Fruit fly (Drosophila melanogaster) whole organism, embryonic: ENCODE measurements around the gene CG34057.
A peak's percentile ranks its signal among the peaks of the same experiment; 100 is the strongest.

Experiments used
- Antp ChIP-seq: fragments of 200-800 bp; sonication (Bioruptor generic); optimal IDR thresholded peaks from 3 replicates; lab custom pipeline; 2016; ENCODE audit warnings: missing biosample characterization, missing genetic modification characterization
- Atf-2 ChIP-seq: fragments of 200-800 bp; sonication (Bioruptor generic); optimal IDR thresholded peaks from 2 replicates; lab custom pipeline; 2016; ENCODE audit warnings: missing biosample characterization, missing genetic modification characterization
- BEAF-32 ChIP-seq: fragments of 200-800 bp; sonication (Bioruptor generic); optimal IDR thresholded peaks from 3 replicates; lab custom pipeline; 2017; ENCODE audit warnings: missing biosample characterization, missing genetic modification characterization, mild to moderate bottlenecking, moderate library complexity, missing genetic modification reagents
- Bgb ChIP-seq: fragments of 200-800 bp; sonication (Bioruptor generic); IDR thresholded peaks from 2 replicates; pipeline ENCODE4 v1.3.6; 2022; ENCODE audit warnings: missing biosample characterization, missing genetic modification characterization; ENCODE audit not compliant: partially characterized antibody
- CG10209 ChIP-seq: fragments of 200-800 bp; sonication (Bioruptor generic); optimal IDR thresholded peaks from 3 replicates; lab custom pipeline; 2017; ENCODE audit warnings: missing biosample characterization, mild to moderate bottlenecking, missing genetic modification characterization, missing genetic modification reagents
- CG10267 ChIP-seq: fragments of 200-800 bp; sonication (Bioruptor generic); optimal IDR thresholded peaks from 2 replicates; lab custom pipeline; 2018; ENCODE audit warnings: missing biosample characterization, mild to moderate bottlenecking, missing genetic modification characterization, moderate library complexity
- CG10979 ChIP-seq: fragments of 200-800 bp; sonication (Bioruptor generic); optimal IDR thresholded peaks from 2 replicates; lab custom pipeline; 2018; ENCODE audit warnings: missing biosample characterization, mild to moderate bottlenecking, missing genetic modification characterization, moderate library complexity
- CG12769 ChIP-seq: fragments of 200-800 bp; sonication (Bioruptor generic); optimal IDR thresholded peaks from 2 replicates; lab custom pipeline; 2019; ENCODE audit warnings: missing biosample characterization, mild to moderate bottlenecking, missing genetic modification characterization, moderate library complexity
- CG14050 ChIP-seq: fragments of 200-800 bp; sonication (Bioruptor generic); IDR thresholded peaks from 3 replicates; pipeline ENCODE4 v1.3.6; 2022; ENCODE audit warnings: missing biosample characterization, missing genetic modification characterization
- CG15696 ChIP-seq: fragments of 200-800 bp; sonication (Bioruptor generic); optimal IDR thresholded peaks from 2 replicates; lab custom pipeline; 2019; ENCODE audit warnings: missing biosample characterization, mild to moderate bottlenecking, missing genetic modification characterization, moderate library complexity
- CG16863 ChIP-seq: fragments of 200-800 bp; sonication (Bioruptor generic); optimal IDR thresholded peaks from 3 replicates; lab custom pipeline; 2016; ENCODE audit warnings: missing biosample characterization, missing genetic modification characterization
- CG17385 ChIP-seq: fragments of 200-800 bp; sonication (Bioruptor generic); optimal IDR thresholded peaks from 3 replicates; lab custom pipeline; 2018; ENCODE audit warnings: missing biosample characterization, mild to moderate bottlenecking, missing genetic modification characterization
- CG17802 ChIP-seq: fragments of 200-800 bp; sonication (Bioruptor generic); optimal IDR thresholded peaks from 2 replicates; lab custom pipeline; 2018; ENCODE audit warnings: missing biosample characterization, mild to moderate bottlenecking, missing genetic modification characterization, moderate library complexity
- CG18599 ChIP-seq: fragments of 200-800 bp; sonication (Bioruptor generic); optimal IDR thresholded peaks from 3 replicates; lab custom pipeline; 2017; ENCODE audit warnings: missing biosample characterization, missing genetic modification characterization, mild to moderate bottlenecking, moderate library complexity, missing genetic modification reagents
- CG2678 ChIP-seq: fragments of 200-800 bp; sonication (Bioruptor generic); optimal IDR thresholded peaks from 3 replicates; lab custom pipeline; 2019; ENCODE audit warnings: missing biosample characterization, mild to moderate bottlenecking, missing genetic modification characterization, moderate library complexity
- CG30403 ChIP-seq: fragments of 200-800 bp; sonication (Bioruptor generic); optimal IDR thresholded peaks from 3 replicates; lab custom pipeline; 2016; ENCODE audit warnings: missing biosample characterization, missing genetic modification characterization
- CG31224 ChIP-seq: fragments of 200-800 bp; sonication (Bioruptor generic); IDR thresholded peaks from 2 replicates; pipeline ENCODE4 v1.3.6; 2022; ENCODE audit warnings: missing biosample characterization, missing genetic modification characterization
- CG3163 ChIP-seq: fragments of 200-800 bp; sonication (Bioruptor generic); optimal IDR thresholded peaks from 3 replicates; lab custom pipeline; 2016; ENCODE audit warnings: missing biosample characterization, missing genetic modification characterization
- CG6765 ChIP-seq: fragments of 200-800 bp; sonication (Bioruptor generic); optimal IDR thresholded peaks from 3 replicates; lab custom pipeline; 2017; ENCODE audit warnings: missing biosample characterization, mild to moderate bottlenecking, missing genetic modification characterization
- CG7556 ChIP-seq: fragments of 200-800 bp; sonication (Bioruptor generic); optimal IDR thresholded peaks from 2 replicates; lab custom pipeline; 2017; ENCODE audit warnings: missing biosample characterization, mild to moderate bottlenecking, missing genetic modification characterization
- CG9437 ChIP-seq: fragments of 200-800 bp; sonication (Bioruptor generic); optimal IDR thresholded peaks from 2 replicates; lab custom pipeline; 2018; ENCODE audit warnings: missing biosample characterization, mild to moderate bottlenecking, missing genetic modification characterization
- CG9609 ChIP-seq: fragments of 200-800 bp; sonication (Bioruptor generic); optimal IDR thresholded peaks from 3 replicates; lab custom pipeline; 2016; ENCODE audit warnings: missing biosample characterization, missing genetic modification characterization
- CG9727 ChIP-seq: fragments of 200-800 bp; sonication (Bioruptor generic); optimal IDR thresholded peaks from 3 replicates; lab custom pipeline; 2017; ENCODE audit warnings: missing biosample characterization, mild to moderate bottlenecking, missing genetic modification characterization
- D ChIP-seq, 2 experiments: fragments of 200-800 bp in 1 of 2; fragments of >200 bp in 1 of 2; sonication (Bioruptor generic) in 1 of 2; optimal IDR thresholded peaks; 2 replicates in 1 of 2; 3 replicates in 1 of 2; lab custom pipeline; 2017; ENCODE audit warnings: mild to moderate bottlenecking in 1 of 2, missing biosample characterization in 1 of 2, missing genetic modification characterization in 1 of 2, missing genetic modification reagents in 1 of 2
- D19A ChIP-seq: fragments of 200-800 bp; optimal IDR thresholded peaks from 3 replicates; lab custom pipeline; 2019; ENCODE audit warnings: missing biosample characterization, mild to moderate bottlenecking, missing genetic modification characterization, moderate library complexity
- Dfd ChIP-seq, 2 experiments: fragments of >200 bp; optimal IDR thresholded peaks; 2 replicates each; lab custom pipeline; 2017; ENCODE audit warnings: missing biosample characterization in 2 of 2, missing genetic modification characterization in 2 of 2
- Ets65A ChIP-seq: fragments of 200-800 bp; sonication (Bioruptor generic); peaks from one replicate; lab custom pipeline; 2016; ENCODE audit warnings: missing biosample characterization, missing genetic modification characterization
- H15 ChIP-seq: fragments of 200-800 bp; sonication (Bioruptor generic); IDR thresholded peaks from 3 replicates; pipeline ENCODE4 v1.3.6; 2022; ENCODE audit warnings: missing biosample characterization, missing genetic modification characterization
- Meics ChIP-seq: fragments of 200-800 bp; sonication (Bioruptor generic); optimal IDR thresholded peaks from 2 replicates; lab custom pipeline; 2017; ENCODE audit warnings: missing biosample characterization, mild to moderate bottlenecking, missing genetic modification characterization
- Mes4 ChIP-seq: fragments of 200-800 bp; sonication (Bioruptor generic); optimal IDR thresholded peaks from 2 replicates; lab custom pipeline; 2016; ENCODE audit warnings: missing biosample characterization, missing genetic modification characterization
- Ssrp ChIP-seq: fragments of 200-800 bp; sonication (Bioruptor generic); optimal IDR thresholded peaks from 2 replicates; lab custom pipeline; 2018; ENCODE audit warnings: missing biosample characterization, mild to moderate bottlenecking, missing genetic modification characterization, moderate library complexity
- ac ChIP-seq: fragments of 200-800 bp; sonication (Bioruptor generic); optimal IDR thresholded peaks from 3 replicates; lab custom pipeline; 2017; ENCODE audit warnings: missing biosample characterization, mild to moderate bottlenecking, missing genetic modification characterization
- az2 ChIP-seq: fragments of 200-800 bp; sonication (Bioruptor generic); optimal IDR thresholded peaks from 3 replicates; lab custom pipeline; 2016; ENCODE audit warnings: missing biosample characterization, missing genetic modification characterization
- bsh ChIP-seq, 2 experiments: fragments of 200-800 bp; sonication (Bioruptor generic); optimal IDR thresholded peaks; 2 replicates each; lab custom pipeline; 2017 to 2018; ENCODE audit warnings: mild to moderate bottlenecking in 2 of 2, missing biosample characterization in 2 of 2, missing genetic modification characterization in 2 of 2, moderate library complexity in 1 of 2
- chif ChIP-seq, 2 experiments: fragments of 200-800 bp; sonication (Bioruptor generic); optimal IDR thresholded peaks; 3 replicates each; lab custom pipeline; 2016; ENCODE audit warnings: missing biosample characterization in 2 of 2, missing genetic modification characterization in 2 of 2
- gem ChIP-seq: fragments of 200-800 bp; sonication (Bioruptor generic); optimal IDR thresholded peaks from 2 replicates; lab custom pipeline; 2019; ENCODE audit warnings: missing biosample characterization, mild to moderate bottlenecking, missing genetic modification characterization, moderate library complexity
- grau ChIP-seq: fragments of 200-800 bp; optimal IDR thresholded peaks from 3 replicates; lab custom pipeline; 2019; ENCODE audit warnings: missing biosample characterization, mild to moderate bottlenecking, missing genetic modification characterization, moderate library complexity
- ind ChIP-seq: fragments of 200-800 bp; sonication (Bioruptor generic); optimal IDR thresholded peaks from 3 replicates; lab custom pipeline; 2016; ENCODE audit warnings: missing biosample characterization, missing genetic modification characterization
- jumu ChIP-seq: fragments of 200-800 bp; sonication (Bioruptor generic); optimal IDR thresholded peaks from 3 replicates; lab custom pipeline; 2016; ENCODE audit warnings: missing biosample characterization, missing genetic modification characterization
- lab ChIP-seq: fragments of 200-800 bp; sonication (Bioruptor generic); optimal IDR thresholded peaks from 3 replicates; lab custom pipeline; 2017; ENCODE audit warnings: missing biosample characterization, missing genetic modification characterization, mild to moderate bottlenecking, moderate library complexity, missing genetic modification reagents
- nerfin-1 ChIP-seq: fragments of 200-800 bp; sonication (Bioruptor generic); optimal IDR thresholded peaks from 3 replicates; lab custom pipeline; 2019; ENCODE audit warnings: missing biosample characterization, mild to moderate bottlenecking, missing genetic modification characterization, moderate library complexity
- nmo ChIP-seq: fragments of 200-800 bp; sonication (Bioruptor generic); optimal IDR thresholded peaks from 2 replicates; lab custom pipeline; 2018; ENCODE audit warnings: missing biosample characterization, mild to moderate bottlenecking, missing genetic modification characterization, moderate library complexity
- pnt ChIP-seq: fragments of 200-800 bp; sonication (Bioruptor generic); optimal IDR thresholded peaks from 3 replicates; lab custom pipeline; 2016; ENCODE audit warnings: missing biosample characterization, missing genetic modification characterization
- pros ChIP-seq: fragments of 200-800 bp; sonication (Bioruptor generic); optimal IDR thresholded peaks from 3 replicates; lab custom pipeline; 2019; ENCODE audit warnings: missing biosample characterization, mild to moderate bottlenecking, missing genetic modification characterization, moderate library complexity
- ssp ChIP-seq: fragments of 200-800 bp; sonication (Bioruptor generic); IDR thresholded peaks from 2 replicates; pipeline ENCODE4 v1.3.6; 2022; ENCODE audit warnings: missing biosample characterization, missing genetic modification characterization
- tll ChIP-seq, 2 experiments: fragments of 200-800 bp in 1 of 2; fragments of >200 bp in 1 of 2; sonication (Bioruptor generic) in 1 of 2; optimal IDR thresholded peaks; 2 replicates each; lab custom pipeline; 2017 to 2019; ENCODE audit warnings: missing biosample characterization in 2 of 2, missing genetic modification characterization in 2 of 2, mild to moderate bottlenecking in 1 of 2, moderate library complexity in 1 of 2
- twi ChIP-seq: fragments of 200-800 bp; optimal IDR thresholded peaks from 2 replicates; lab custom pipeline; 2019; ENCODE audit warnings: missing biosample characterization, mild to moderate bottlenecking, missing genetic modification characterization, moderate library complexity
- zen ChIP-seq: fragments of 200-800 bp; sonication (Bioruptor generic); optimal IDR thresholded peaks from 3 replicates; lab custom pipeline; 2018; ENCODE audit warnings: missing biosample characterization, mild to moderate bottlenecking, missing genetic modification characterization, moderate library complexity

Gene CG34057

dm6 chr3L:908508-909162 lies 11.5 kb downstream of the CG34057 start, which contains the start of gene nerfin-1 (continued):
- TF ChIP-seq Meics (GFP tag; lab: Kevin White, UChicago), result peak; percentile 23
- TF ChIP-seq Dfd (GFP tag; optimal IDR thresholded peaks at IDR 0.05; lab: Kevin White, UChicago), result no peak
- no peak for TF ChIP-seq CG17802 (tag; lab: Kevin White, UChicago)
- no peak for TF ChIP-seq CG9727
- TF ChIP-seq ac (GFP tag; lab: Kevin White, UChicago), result peak; percentile 23
- no peak for TF ChIP-seq CG3163 (GFP tag; lab: Kevin White, UChicago)
- TF ChIP-seq bsh (GFP tag; optimal IDR thresholded peaks at IDR 0.05; lab: Kevin White, UChicago), result peak in 1 of 2 experiments; percentile 17
- TF ChIP-seq zen (tag; lab: Kevin White, UChicago), result peak; percentile 65
- TF ChIP-seq CG10209, result peak; percentile 24
- TF ChIP-seq CG15696 (tag; lab: Kevin White, UChicago), result no peak
- peak; percentile 95 for TF ChIP-seq pros
- TF ChIP-seq Ssrp (tag; lab: Kevin White, UChicago), result peak; percentile 44
- peak; percentile 45 for TF ChIP-seq twi
- TF ChIP-seq nerfin-1 (tag; lab: Kevin White, UChicago), result peak; percentile 93
- TF ChIP-seq gem, result peak; percentile 41
- TF ChIP-seq D (optimal IDR thresholded peaks at IDR 0.05; lab: Kevin White, UChicago), result peak; percentile 81
- peak; percentile 37 for TF ChIP-seq D (GFP tag; optimal IDR thresholded peaks at IDR 0.05; lab: Kevin White, UChicago)
- peak; percentile 26 for TF ChIP-seq CG16863
- TF ChIP-seq H15, result 0 out of 3 replicates have a peak, but pooled peaks have one; percentile 31
- peak in 1 of 2 experiments; percentile 51 for TF ChIP-seq chif (GFP tag; optimal IDR thresholded peaks at IDR 0.05; lab: Kevin White, UChicago)
- peak; percentile 58 for TF ChIP-seq CG2678
- no peak for TF ChIP-seq Bgb (GFP tag; lab: Robert Waterston, UW)
- TF ChIP-seq Atf-2 (GFP tag; lab: Kevin White, UChicago), result peak; percentile 42
- TF ChIP-seq pnt, result peak; percentile 18
- peak; percentile 20 for TF ChIP-seq ind
- peak in 1 of 2 experiments; percentile 68 for TF ChIP-seq tll (GFP tag; optimal IDR thresholded peaks at IDR 0.05; lab: Kevin White, UChicago)
- TF ChIP-seq CG6765 (GFP tag; lab: Kevin White, UChicago), result no peak
- TF ChIP-seq lab, result peak; percentile 33
- TF ChIP-seq CG7556 (GFP tag; lab: Kevin White, UChicago), result peak; percentile 66
- TF ChIP-seq az2, result peak; percentile 18
- peak; percentile 45 for TF ChIP-seq CG30403
- peak; percentile 57 for TF ChIP-seq nmo (GFP tag; lab: Kevin White, UChicago)
- TF ChIP-seq Mes4 (GFP tag; lab: Kevin White, UChicago), result peak; percentile 3
- peak; percentile 32 for TF ChIP-seq CG9437
- peak; percentile 9 for TF ChIP-seq CG17385
- no peak for TF ChIP-seq CG31224 (GFP tag; lab: Robert Waterston, UW)
- peak; percentile 26 for TF ChIP-seq Antp (GFP tag; lab: Kevin White, UChicago)
- TF ChIP-seq CG12769 (tag; lab: Kevin White, UChicago), result no peak
- no peak for TF ChIP-seq BEAF-32 (GFP tag; lab: Kevin White, UChicago)
- TF ChIP-seq D19A (tag; lab: Kevin White, UChicago), result peak; percentile 12
- peak; percentile 5 for TF ChIP-seq grau (tag; lab: Kevin White, UChicago)
- TF ChIP-seq CG9609 (GFP tag; lab: Kevin White, UChicago), result peak; percentile 19
- no peak for TF ChIP-seq Ets65A
- 0 out of 2 replicates have a peak, but pooled peaks have one; percentile 26 for TF ChIP-seq ssp (GFP tag; lab: Robert Waterston, UW)
- no peak for TF ChIP-seq CG10267 (tag; lab: Kevin White, UChicago)
- peak; percentile 10 for TF ChIP-seq jumu (GFP tag; lab: Kevin White, UChicago)
- peak; percentile 45 for TF ChIP-seq CG10979
- TF ChIP-seq CG14050 (GFP tag; lab: Robert Waterston, UW), result no peak
- TF ChIP-seq CG18599 (GFP tag; lab: Kevin White, UChicago), result peak; percentile 14
